Fruit fly (Drosophila melanogaster) whole organism, embryonic: Measurements from ENCODE around the gene Syx5.
A peak's percentile ranks its signal among the peaks of the same experiment; 100 is the strongest.

Source experiments
- BtbVII ChIP-seq: fragments of 200-800 bp; sonication (Bioruptor generic); optimal IDR thresholded peaks from 3 replicates; lab custom pipeline; 2017; ENCODE audit warnings: missing biosample characterization, mild to moderate bottlenecking, missing genetic modification characterization
- CG10147 ChIP-seq: fragments of 200-800 bp; sonication (Bioruptor generic); optimal IDR thresholded peaks from 2 replicates; lab custom pipeline; 2019; ENCODE audit warnings: missing biosample characterization, mild to moderate bottlenecking, missing genetic modification characterization, moderate library complexity
- CG11456 ChIP-seq: fragments of 200-800 bp; sonication (Bioruptor generic); IDR thresholded peaks from 3 replicates; pipeline ENCODE4 v1.3.6; 2022; ENCODE audit warnings: missing biosample characterization, missing genetic modification characterization
- CG12104 ChIP-seq: fragments of 200-800 bp; sonication (Bioruptor generic); optimal IDR thresholded peaks from 3 replicates; lab custom pipeline; 2016; ENCODE audit warnings: missing biosample characterization, missing genetic modification characterization
- CG13775 ChIP-seq: fragments of 200-800 bp; sonication (Bioruptor generic); optimal IDR thresholded peaks from 3 replicates; lab custom pipeline; 2017; ENCODE audit warnings: missing biosample characterization, mild to moderate bottlenecking, missing genetic modification characterization
- CG14965 ChIP-seq: fragments of 200-800 bp; sonication (Bioruptor generic); optimal IDR thresholded peaks from 2 replicates; lab custom pipeline; 2016; ENCODE audit warnings: missing biosample characterization, missing genetic modification characterization, borderline replicate concordance
- CG1603 ChIP-seq: fragments of 200-800 bp; sonication (Bioruptor generic); optimal IDR thresholded peaks from 2 replicates; lab custom pipeline; 2019; ENCODE audit warnings: missing biosample characterization, mild to moderate bottlenecking, missing genetic modification characterization, moderate library complexity
- CG16813 ChIP-seq: fragments of 200-800 bp; sonication (Bioruptor generic); IDR thresholded peaks from 3 replicates; pipeline ENCODE4 v1.3.6; 2022; ENCODE audit warnings: missing biosample characterization, missing genetic modification characterization; ENCODE audit not compliant: partially characterized antibody
- CG17568 ChIP-seq: fragments of 200-800 bp; sonication (Bioruptor generic); optimal IDR thresholded peaks from 2 replicates; lab custom pipeline; 2018; ENCODE audit warnings: missing biosample characterization, mild to moderate bottlenecking, missing genetic modification characterization, moderate library complexity
- CG18011 ChIP-seq: fragments of 200-800 bp; sonication (Bioruptor generic); optimal IDR thresholded peaks from 2 replicates; lab custom pipeline; 2017; ENCODE audit warnings: missing biosample characterization, missing genetic modification characterization, mild to moderate bottlenecking, moderate library complexity, missing genotype
- CG3065 ChIP-seq: fragments of 200-800 bp; sonication (Bioruptor generic); optimal IDR thresholded peaks from 2 replicates; lab custom pipeline; 2016; ENCODE audit warnings: missing biosample characterization, missing genetic modification characterization
- CG5180 ChIP-seq: fragments of 200-800 bp; sonication (Bioruptor generic); optimal IDR thresholded peaks from 3 replicates; lab custom pipeline; 2017; ENCODE audit warnings: missing biosample characterization, missing genetic modification characterization, mild to moderate bottlenecking, moderate library complexity, missing genetic modification reagents
- CG6254 ChIP-seq: fragments of 200-800 bp; sonication (Bioruptor generic); optimal IDR thresholded peaks from 3 replicates; lab custom pipeline; 2017; ENCODE audit warnings: mild to moderate bottlenecking, missing biosample characterization, missing genetic modification reagents, missing genetic modification characterization
- CG6654 ChIP-seq: fragments of 200-800 bp; sonication (Bioruptor generic); optimal IDR thresholded peaks from 2 replicates; lab custom pipeline; 2017; ENCODE audit warnings: missing biosample characterization, mild to moderate bottlenecking, missing genetic modification characterization
- CG7928 ChIP-seq: fragments of 200-800 bp; sonication (Bioruptor generic); optimal IDR thresholded peaks from 2 replicates; lab custom pipeline; 2017; ENCODE audit warnings: missing biosample characterization, mild to moderate bottlenecking, missing genetic modification characterization
- CG8290 ChIP-seq, 3 experiments: fragments of 200-800 bp; sonication (Bioruptor generic); optimal IDR thresholded peaks; 2 replicates each; lab custom pipeline; 2016 to 2019; ENCODE audit warnings: missing biosample characterization in 3 of 3, missing genetic modification characterization in 3 of 3, mild to moderate bottlenecking in 2 of 3, moderate library complexity in 1 of 3
- CG8478 ChIP-seq: fragments of >200 bp; optimal IDR thresholded peaks from 2 replicates; lab custom pipeline; 2018
- CTCF ChIP-seq: fragments of 200-800 bp; sonication (Bioruptor generic); optimal IDR thresholded peaks from 2 replicates; lab custom pipeline; 2017; ENCODE audit warnings: missing biosample characterization, mild to moderate bottlenecking, missing genetic modification characterization, moderate library complexity
- E2f1 ChIP-seq: fragments of 200-800 bp; sonication (Bioruptor generic); IDR thresholded peaks from 2 replicates; pipeline ENCODE4 v1.3.6; 2022; ENCODE audit warnings: missing biosample characterization, missing genetic modification characterization
- E2f2 ChIP-seq: fragments of 200-800 bp; sonication (Bioruptor generic); IDR thresholded peaks from 2 replicates; pipeline ENCODE4 v1.3.6; 2022; ENCODE audit warnings: missing biosample characterization, missing genetic modification characterization
- HLH3B ChIP-seq: fragments of 200-800 bp; sonication (Bioruptor generic); IDR thresholded peaks from 2 replicates; pipeline ENCODE4 v1.3.6; 2022; ENCODE audit warnings: missing biosample characterization, missing genetic modification characterization
- Hmx ChIP-seq: fragments of 200-800 bp; sonication (Bioruptor generic); optimal IDR thresholded peaks from 2 replicates; lab custom pipeline; 2016; ENCODE audit warnings: missing biosample characterization, missing genetic modification characterization
- Lim3 ChIP-seq: fragments of 200-800 bp; sonication (Bioruptor generic); IDR thresholded peaks from 2 replicates; pipeline ENCODE4 v1.3.6; 2022; ENCODE audit warnings: missing biosample characterization, missing genetic modification characterization
- Neu2 ChIP-seq: fragments of 200-800 bp; sonication (Bioruptor generic); optimal IDR thresholded peaks from 3 replicates; lab custom pipeline; 2016; ENCODE audit warnings: missing biosample characterization, missing genetic modification characterization, borderline replicate concordance
- Oaz ChIP-seq: fragments of 200-800 bp; sonication (Bioruptor generic); IDR thresholded peaks from 2 replicates; pipeline ENCODE4 v1.3.6; 2022; ENCODE audit warnings: missing biosample characterization, missing genetic modification characterization
- Optix ChIP-seq: fragments of 200-800 bp; sonication (Bioruptor generic); IDR thresholded peaks from 3 replicates; pipeline ENCODE4 v1.3.6; 2022; ENCODE audit warnings: missing biosample characterization, missing genetic modification characterization
- ac ChIP-seq: fragments of 200-800 bp; sonication (Bioruptor generic); optimal IDR thresholded peaks from 3 replicates; lab custom pipeline; 2017; ENCODE audit warnings: missing biosample characterization, mild to moderate bottlenecking, missing genetic modification characterization
- chinmo ChIP-seq: fragments of 200-800 bp; sonication (Bioruptor generic); IDR thresholded peaks from 4 replicates; pipeline ENCODE4 v1.3.6; 2022; ENCODE audit warnings: missing biosample characterization, missing genetic modification characterization; ENCODE audit not compliant: partially characterized antibody
- ci ChIP-seq: fragments of 200-800 bp; sonication (Bioruptor generic); IDR thresholded peaks from 3 replicates; pipeline ENCODE4 v1.3.6; 2022; ENCODE audit warnings: missing biosample characterization, missing genetic modification characterization
- en ChIP-seq: fragments of 200-800 bp; sonication (Bioruptor generic); optimal IDR thresholded peaks from 2 replicates; lab custom pipeline; 2016; ENCODE audit warnings: missing biosample characterization, missing genetic modification characterization
- fu2 ChIP-seq: fragments of 200-800 bp; sonication (Bioruptor generic); optimal IDR thresholded peaks from 2 replicates; lab custom pipeline; 2016; ENCODE audit warnings: missing biosample characterization, missing genetic modification characterization
- gsb-n ChIP-seq: fragments of 200-800 bp; sonication (Bioruptor generic); optimal IDR thresholded peaks from 3 replicates; lab custom pipeline; 2018; ENCODE audit warnings: missing biosample characterization, mild to moderate bottlenecking, missing genetic modification characterization
- gt ChIP-seq: fragments of 200-800 bp; sonication (Bioruptor generic); IDR thresholded peaks from 2 replicates; pipeline ENCODE4 v1.3.6; 2022; ENCODE audit warnings: missing biosample characterization, missing genetic modification characterization
- ind ChIP-seq: fragments of 200-800 bp; sonication (Bioruptor generic); optimal IDR thresholded peaks from 3 replicates; lab custom pipeline; 2016; ENCODE audit warnings: missing biosample characterization, missing genetic modification characterization
- insv ChIP-seq, 2 experiments: fragments of 200-800 bp; sonication (Bioruptor generic); optimal IDR thresholded peaks; 3 replicates each; lab custom pipeline; 2016 to 2018; ENCODE audit warnings: missing biosample characterization in 2 of 2, missing genetic modification characterization in 2 of 2
- inv ChIP-seq: fragments of 200-800 bp; sonication (Bioruptor generic); IDR thresholded peaks from 2 replicates; pipeline ENCODE4 v1.3.6; 2022; ENCODE audit warnings: missing biosample characterization, missing genetic modification characterization; ENCODE audit not compliant: partially characterized antibody
- lab ChIP-seq: fragments of 200-800 bp; sonication (Bioruptor generic); optimal IDR thresholded peaks from 3 replicates; lab custom pipeline; 2017; ENCODE audit warnings: missing biosample characterization, missing genetic modification characterization, mild to moderate bottlenecking, moderate library complexity, missing genetic modification reagents
- lov ChIP-seq, 2 experiments: fragments of 200-800 bp in 1 of 2; fragments of >200 bp in 1 of 2; sonication (Bioruptor generic) in 1 of 2; IDR thresholded peaks in 1 of 2; optimal IDR thresholded peaks in 1 of 2; 2 replicates in 1 of 2; 3 replicates in 1 of 2; pipeline versions ENCODE4 v1.3.6 to Lab custom; 2017 to 2022; ENCODE audit warnings: missing biosample characterization in 1 of 2, missing genetic modification characterization in 1 of 2
- mld ChIP-seq: fragments of 200-800 bp; sonication (Bioruptor generic); IDR thresholded peaks from 3 replicates; pipeline ENCODE4 v1.3.6; 2022; ENCODE audit warnings: missing biosample characterization, missing genetic modification characterization; ENCODE audit not compliant: partially characterized antibody
- repo ChIP-seq: fragments of 200-800 bp; sonication (Bioruptor generic); optimal IDR thresholded peaks from 2 replicates; lab custom pipeline; 2016; ENCODE audit warnings: missing biosample characterization, missing genetic modification characterization
- sc ChIP-seq, 3 experiments: fragments of >200 bp in 2 of 3; fragments of 200-800 bp in 1 of 3; sonication (Bioruptor generic) in 1 of 3; optimal IDR thresholded peaks; 2 replicates in 2 of 3; 3 replicates in 1 of 3; lab custom pipeline; 2017; ENCODE audit warnings: mild to moderate bottlenecking in 1 of 3, missing biosample characterization in 1 of 3, missing genetic modification characterization in 1 of 3, missing genetic modification reagents in 1 of 3
- sd ChIP-seq: fragments of 200-800 bp; sonication (Bioruptor generic); optimal IDR thresholded peaks from 3 replicates; lab custom pipeline; 2018; ENCODE audit warnings: missing biosample characterization, mild to moderate bottlenecking, missing genetic modification characterization, moderate library complexity
- so ChIP-seq: fragments of 200-800 bp; sonication (Bioruptor generic); IDR thresholded peaks from 3 replicates; pipeline ENCODE4 v1.3.6; 2022; ENCODE audit warnings: missing biosample characterization, missing genetic modification characterization
- tll ChIP-seq, 2 experiments: fragments of 200-800 bp in 1 of 2; fragments of >200 bp in 1 of 2; sonication (Bioruptor generic) in 1 of 2; optimal IDR thresholded peaks; 2 replicates each; lab custom pipeline; 2017 to 2019; ENCODE audit warnings: missing biosample characterization in 2 of 2, missing genetic modification characterization in 2 of 2, mild to moderate bottlenecking in 1 of 2, moderate library complexity in 1 of 2
- toy ChIP-seq: fragments of 200-800 bp; sonication (Bioruptor generic); IDR thresholded peaks from 2 replicates; pipeline ENCODE4 v1.3.6; 2022; ENCODE audit warnings: missing biosample characterization, missing genetic modification characterization
- trh ChIP-seq: fragments of 200-800 bp; sonication (Bioruptor generic); optimal IDR thresholded peaks from 2 replicates; lab custom pipeline; 2016; ENCODE audit warnings: missing biosample characterization, missing genetic modification characterization
- unpg ChIP-seq: fragments of 200-800 bp; sonication (Bioruptor generic); optimal IDR thresholded peaks from 3 replicates; lab custom pipeline; 2018; ENCODE audit warnings: missing biosample characterization, mild to moderate bottlenecking, missing genetic modification characterization, moderate library complexity

Gene Syx5

dm6 chr2L:16325515-16326257, 18.5 kb downstream of the Syx5 start, which contains the start of gene cact (continued):
- peak; percentile 85 for TF ChIP-seq CG18011 (GFP tag; lab: Kevin White, UChicago)
- peak; percentile 86 for TF ChIP-seq CG17568 (GFP tag; lab: Kevin White, UChicago)
- TF ChIP-seq ci, result peak; percentile 89
- TF ChIP-seq toy, result no peak
- TF ChIP-seq Hmx (GFP tag; lab: Kevin White, UChicago), result peak; percentile 88
- peak; percentile 94 for TF ChIP-seq fu2 (GFP tag; lab: Kevin White, UChicago)
- no peak for TF ChIP-seq CG8478 (lab: Kevin White, UChicago)
- TF ChIP-seq HLH3B (GFP tag; lab: Robert Waterston, UW), result peak; percentile 89
- peak in 1 of 2 experiments; percentile 58 for TF ChIP-seq insv (GFP tag; optimal IDR thresholded peaks at IDR 0.05; lab: Kevin White, UChicago)
- peak; percentile 91 for TF ChIP-seq repo (GFP tag; lab: Kevin White, UChicago)
- peak; percentile 57 for TF ChIP-seq CG5180 (GFP tag; lab: Kevin White, UChicago)
- peak; percentile 94 for TF ChIP-seq ind (GFP tag; lab: Kevin White, UChicago)
- peak; percentile 92 for TF ChIP-seq so (GFP tag; lab: Robert Waterston, UW)
- no peak for TF ChIP-seq lov (optimal IDR thresholded peaks at IDR 0.05; lab: Kevin White, UChicago)
- TF ChIP-seq lov (GFP tag; IDR thresholded peaks at IDR 0.05; lab: Robert Waterston, UW), result peak; percentile 66; the same call in 2 of the 3 replicates
- peak; percentile 83 for TF ChIP-seq CG3065 (GFP tag; lab: Kevin White, UChicago)
- TF ChIP-seq CG16813 (GFP tag; lab: Robert Waterston, UW), result peak; percentile 57; the same call in 2 of the 3 replicates
- peak; percentile 78 for TF ChIP-seq CG6654 (GFP tag; lab: Kevin White, UChicago)
- TF ChIP-seq en (GFP tag; lab: Kevin White, UChicago), result peak; percentile 88
- peak; percentile 60 for TF ChIP-seq Neu2 (GFP tag; lab: Kevin White, UChicago)
- TF ChIP-seq Lim3 (GFP tag; lab: Robert Waterston, UW), result 0 out of 2 replicates have a peak, but pooled peaks have one; percentile 55
- peak; percentile 6 to 74 for TF ChIP-seq tll (GFP tag; optimal IDR thresholded peaks at IDR 0.05; lab: Kevin White, UChicago)
- peak; percentile 91 for TF ChIP-seq CG12104 (GFP tag; lab: Kevin White, UChicago)
- TF ChIP-seq CG7928, result peak; percentile 71
- peak; percentile 92 for TF ChIP-seq CG10147 (GFP tag; lab: Kevin White, UChicago)
- TF ChIP-seq sc (optimal IDR thresholded peaks at IDR 0.05; lab: Kevin White, UChicago), result no peak
- TF ChIP-seq sc (GFP tag; optimal IDR thresholded peaks at IDR 0.05; lab: Kevin White, UChicago), result peak; percentile 85
- peak; percentile 92; the same call in 3 of the 4 replicates for TF ChIP-seq chinmo (GFP tag; lab: Robert Waterston, UW)
- TF ChIP-seq CG6254 (GFP tag; lab: Kevin White, UChicago), result peak; percentile 78
- peak; percentile 50 for TF ChIP-seq CG1603
- TF ChIP-seq unpg, result peak; percentile 95
- TF ChIP-seq E2f2 (GFP tag; lab: Robert Waterston, UW), result peak; percentile 79
- peak; percentile 93 for TF ChIP-seq CG13775 (GFP tag; lab: Kevin White, UChicago)
- no peak for TF ChIP-seq inv
- no peak for TF ChIP-seq mld (GFP tag; lab: Robert Waterston, UW)
- TF ChIP-seq BtbVII (GFP tag; lab: Kevin White, UChicago), result peak; percentile 88
- peak; percentile 71 for TF ChIP-seq Oaz
- peak; percentile 89 for TF ChIP-seq E2f1
- TF ChIP-seq CG11456, result peak; percentile 91
- TF ChIP-seq CG14965 (GFP tag; lab: Kevin White, UChicago), result peak; percentile 44
- peak; percentile 83; the same call in 2 of the 3 replicates for TF ChIP-seq Optix (GFP tag; lab: Robert Waterston, UW)
- peak; percentile 86 for TF ChIP-seq trh (GFP tag; lab: Kevin White, UChicago)
- TF ChIP-seq gt (GFP tag; lab: Robert Waterston, UW), result peak; percentile 71; the same call in 1 of the 2 replicates
- no peak for TF ChIP-seq sd
- TF ChIP-seq CTCF (GFP tag; lab: Kevin White, UChicago), result peak; percentile 45
- TF ChIP-seq CG8290 (GFP tag; optimal IDR thresholded peaks at IDR 0.05; lab: Kevin White, UChicago), result peak; percentile 79
- peak; percentile 27 to 54 for TF ChIP-seq CG8290 (tag; optimal IDR thresholded peaks at IDR 0.05; lab: Kevin White, UChicago)
- TF ChIP-seq lab (GFP tag; lab: Kevin White, UChicago), result peak; percentile 95
- peak; percentile 92 for TF ChIP-seq gsb-n (tag; lab: Kevin White, UChicago)
- TF ChIP-seq ac (GFP tag; lab: Kevin White, UChicago), result peak; percentile 72
